Worm (Caenorhabditis elegans): ENCODE results near the gene F09B12.5.

The F09B12.5 gene

DNA sequence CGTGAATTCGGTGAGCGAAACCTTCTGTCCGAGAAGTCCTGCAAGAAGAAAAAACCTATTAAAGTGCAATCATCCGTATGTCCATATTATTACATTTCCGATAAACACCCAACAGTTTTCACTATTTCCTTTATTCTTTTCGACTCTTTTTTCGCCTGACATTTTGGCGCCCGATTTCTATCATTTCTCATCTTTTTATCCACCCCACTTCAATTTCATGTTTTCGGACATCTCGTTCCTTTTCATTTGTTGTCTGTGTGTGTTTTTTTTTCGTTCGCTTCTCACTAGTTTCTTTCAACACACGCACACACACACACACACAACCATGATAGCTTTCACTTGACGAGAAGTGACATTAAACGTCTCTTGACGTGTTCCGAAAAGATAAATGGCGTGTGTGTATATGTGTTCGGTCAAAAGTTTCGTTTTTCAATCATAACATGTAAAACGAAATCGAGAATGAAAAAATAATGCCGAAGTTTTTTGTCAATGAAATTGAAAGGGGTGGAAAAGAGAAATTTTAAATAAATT lies 20.5 kb downstream of the F09B12.5 start:
- TF ChIP-seq hmg-4 (GFP tag; optimal IDR thresholded peaks at IDR 0.05), result no peak
- TF ChIP-seq flt-1 (GFP tag; IDR thresholded peaks at IDR 0.05), result no peak
- TF ChIP-seq ama-1 (optimal IDR thresholded peaks at IDR 0.05), result no peak
- TF ChIP-seq ets-7 (tag; optimal IDR thresholded peaks at IDR 0.05), result no peak
- TF ChIP-seq aly-1 (tag; optimal IDR thresholded peaks at IDR 0.05), result no peak
- TF ChIP-seq ceh-13 (GFP tag; optimal IDR thresholded peaks at IDR 0.05), result no peak
- no peak for TF ChIP-seq tra-4 (tag; optimal IDR thresholded peaks at IDR 0.05)
- no peak for TF ChIP-seq hmbx-1 (tag; optimal IDR thresholded peaks at IDR 0.05)
- no peak for TF ChIP-seq scrt-1 (GFP tag; IDR thresholded peaks at IDR 0.05)
- TF ChIP-seq pes-1 (GFP tag; IDR thresholded peaks at IDR 0.05), result no peak
- no peak for TF ChIP-seq tbx-37 (GFP tag; conservative IDR thresholded peaks at IDR 0.05)
- TF ChIP-seq tbx-11 (GFP tag; IDR thresholded peaks at IDR 0.05), result no peak
- TF ChIP-seq hnd-1 (tag; optimal IDR thresholded peaks at IDR 0.05), result no peak
- no peak for TF ChIP-seq sea-1 (GFP tag; conservative IDR thresholded peaks at IDR 0.05)
- no peak for TF ChIP-seq F13C5.2 (tag; optimal IDR thresholded peaks at IDR 0.05)
- TF ChIP-seq ceh-36 (tag; optimal IDR thresholded peaks at IDR 0.05), result no peak

DNA sequence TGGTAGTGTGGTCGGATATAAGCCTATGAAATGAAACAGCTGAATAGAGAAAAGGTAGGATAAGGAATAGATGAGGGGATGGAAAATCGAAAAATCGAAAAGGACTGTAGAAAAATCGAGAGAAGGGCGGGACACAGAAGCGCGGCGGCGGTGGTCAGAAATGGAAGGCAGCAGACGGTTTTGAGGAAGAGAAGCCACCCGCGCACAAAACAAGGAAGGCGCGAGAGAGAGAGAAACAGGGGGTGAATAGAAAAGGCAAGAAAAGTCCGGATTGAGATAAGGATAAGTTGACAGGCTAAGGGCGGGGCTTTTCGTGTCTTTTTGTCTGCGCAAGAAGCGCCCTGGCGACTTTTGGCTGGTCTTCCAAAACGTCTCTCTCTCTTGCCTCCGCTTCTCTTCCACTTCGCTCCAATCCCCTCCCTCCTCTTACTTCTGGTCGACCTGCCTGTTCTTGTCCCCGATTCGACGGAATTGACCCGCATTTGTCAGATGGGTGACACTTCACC lies 23.3 kb downstream of the F09B12.5 start, which contains the start of gene mlt-9:
Gene mlt-9, minus strand, starts transcription at position 51 of the 506 bp plus-strand sequence.
- peak; percentile 20 for TF ChIP-seq aly-1 (tag; optimal IDR thresholded peaks at IDR 0.05)
- no peak for TF ChIP-seq ceh-36 (tag; optimal IDR thresholded peaks at IDR 0.05)

DNA sequence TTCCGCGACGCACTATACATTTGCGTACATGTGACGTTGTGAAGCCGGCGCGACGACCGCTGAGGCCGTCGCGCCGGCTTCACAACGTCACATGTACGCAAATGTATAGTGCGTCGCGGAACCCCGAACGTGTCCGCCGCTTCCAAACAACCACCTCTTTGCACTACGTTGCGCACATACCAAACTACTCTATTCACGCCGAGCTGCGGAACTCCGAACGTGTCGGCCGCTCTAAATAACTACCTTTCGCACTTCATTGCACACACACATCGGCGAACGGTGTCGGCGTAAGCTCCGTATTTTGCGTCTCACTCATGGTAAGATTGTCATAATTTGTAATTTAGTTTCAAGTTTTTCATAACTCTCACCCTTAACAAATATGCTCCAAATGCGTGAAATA lies 27.7 kb downstream of the F09B12.5 start:
- TF ChIP-seq hmg-4 (GFP tag; optimal IDR thresholded peaks at IDR 0.05), result no peak
- TF ChIP-seq pes-1 (GFP tag; IDR thresholded peaks at IDR 0.05), result no peak
- no peak for TF ChIP-seq tbx-37 (GFP tag; conservative IDR thresholded peaks at IDR 0.05)
- no peak for TF ChIP-seq ets-7 (tag; optimal IDR thresholded peaks at IDR 0.05)
- TF ChIP-seq ceh-13 (GFP tag; optimal IDR thresholded peaks at IDR 0.05), result no peak
- TF ChIP-seq flt-1 (GFP tag; IDR thresholded peaks at IDR 0.05), result no peak
- no peak for TF ChIP-seq B0310.2 (tag; optimal IDR thresholded peaks at IDR 0.05)
- TF ChIP-seq sea-1 (GFP tag; conservative IDR thresholded peaks at IDR 0.05), result no peak
- no peak for TF ChIP-seq scrt-1 (GFP tag; IDR thresholded peaks at IDR 0.05)
- TF ChIP-seq tra-4 (tag; optimal IDR thresholded peaks at IDR 0.05), result no peak
- TF ChIP-seq tbx-11 (GFP tag; IDR thresholded peaks at IDR 0.05), result no peak
- no peak for TF ChIP-seq aly-1 (tag; optimal IDR thresholded peaks at IDR 0.05)
- TF ChIP-seq ceh-36 (tag; optimal IDR thresholded peaks at IDR 0.05), result no peak
- TF ChIP-seq ama-1 (optimal IDR thresholded peaks at IDR 0.05), result no peak
- no peak for TF ChIP-seq F13C5.2 (tag; optimal IDR thresholded peaks at IDR 0.05)
- no peak for TF ChIP-seq hnd-1 (tag; optimal IDR thresholded peaks at IDR 0.05)
- no peak for TF ChIP-seq hmbx-1 (tag; optimal IDR thresholded peaks at IDR 0.05)

DNA sequence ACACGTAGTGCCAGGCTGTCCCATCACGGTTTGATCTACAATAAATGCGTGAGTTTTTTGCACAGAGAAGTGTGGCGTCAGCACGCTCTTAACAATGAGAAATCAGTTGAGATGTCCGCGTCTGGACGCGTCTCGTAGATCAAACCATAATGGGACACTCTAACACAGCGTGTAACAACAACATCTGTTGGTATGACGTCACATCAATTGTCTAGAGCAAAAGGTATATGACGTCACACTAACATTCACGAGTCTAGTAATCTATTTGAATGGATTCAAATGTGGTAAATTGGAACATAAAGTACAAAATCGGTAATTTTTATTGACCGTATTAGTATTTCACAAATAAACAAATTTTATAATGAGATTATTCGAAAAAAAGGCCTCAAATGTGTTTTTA lies 31.3 kb downstream of the F09B12.5 start:
- TF ChIP-seq scrt-1 (GFP tag; IDR thresholded peaks at IDR 0.05), result no peak
- no peak for TF ChIP-seq tra-4 (tag; optimal IDR thresholded peaks at IDR 0.05)
- no peak for TF ChIP-seq ceh-13 (GFP tag; optimal IDR thresholded peaks at IDR 0.05)
- no peak for TF ChIP-seq tbx-37 (GFP tag; conservative IDR thresholded peaks at IDR 0.05)
- TF ChIP-seq pes-1 (GFP tag; IDR thresholded peaks at IDR 0.05), result no peak
- TF ChIP-seq sea-1 (GFP tag; conservative IDR thresholded peaks at IDR 0.05), result no peak
- TF ChIP-seq tbx-11 (GFP tag; IDR thresholded peaks at IDR 0.05), result no peak
- no peak for TF ChIP-seq ceh-36 (tag; optimal IDR thresholded peaks at IDR 0.05)
- TF ChIP-seq hmbx-1 (tag; optimal IDR thresholded peaks at IDR 0.05), result no peak
- no peak for TF ChIP-seq hmg-4 (GFP tag; optimal IDR thresholded peaks at IDR 0.05)
- TF ChIP-seq F13C5.2 (tag; optimal IDR thresholded peaks at IDR 0.05), result no peak
- TF ChIP-seq flt-1 (GFP tag; IDR thresholded peaks at IDR 0.05), result no peak
- no peak for TF ChIP-seq hnd-1 (tag; optimal IDR thresholded peaks at IDR 0.05)
- no peak for TF ChIP-seq ets-7 (tag; optimal IDR thresholded peaks at IDR 0.05)
- TF ChIP-seq aly-1 (tag; optimal IDR thresholded peaks at IDR 0.05), result no peak
- TF ChIP-seq ama-1 (optimal IDR thresholded peaks at IDR 0.05), result no peak

- TF ChIP-seq hnd-1 (tag; optimal IDR thresholded peaks at IDR 0.05), result no peak
- no peak for TF ChIP-seq flt-1 (GFP tag; IDR thresholded peaks at IDR 0.05)
- TF ChIP-seq scrt-1 (GFP tag; IDR thresholded peaks at IDR 0.05), result no peak
- TF ChIP-seq aly-1 (tag; optimal IDR thresholded peaks at IDR 0.05), result no peak
- no peak for TF ChIP-seq hmbx-1 (tag; optimal IDR thresholded peaks at IDR 0.05)
These were observed 32.0 kb downstream of the F09B12.5 start, which contains the start of gene R07D5.2 for ce11 chrX:15116514-15116913. Gene R07D5.2, minus strand, starts transcription at chrX:15116614.

DNA sequence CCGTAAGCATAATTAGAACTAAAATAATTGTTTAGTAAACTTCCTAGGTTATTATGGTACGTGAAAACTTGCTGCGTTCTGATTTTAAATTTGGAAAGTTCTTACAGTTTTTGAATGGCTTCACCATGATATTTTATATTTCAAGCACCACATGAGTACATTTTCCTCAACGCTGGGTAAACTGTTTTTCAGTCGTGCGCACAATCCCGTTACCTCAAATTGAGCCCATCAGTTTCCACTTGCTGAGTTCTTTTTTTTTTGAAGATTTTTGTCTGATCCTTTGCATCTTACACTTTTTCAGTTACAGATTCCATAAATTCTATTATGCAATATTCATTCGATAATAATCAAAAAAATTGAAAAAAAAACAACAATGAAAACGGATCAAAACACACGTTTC lies 36.0 kb downstream of the F09B12.5 start:
- TF ChIP-seq hmg-4 (GFP tag; optimal IDR thresholded peaks at IDR 0.05), result no peak
- TF ChIP-seq ama-1 (optimal IDR thresholded peaks at IDR 0.05), result no peak
- no peak for TF ChIP-seq pes-1 (GFP tag; IDR thresholded peaks at IDR 0.05)
- no peak for TF ChIP-seq ceh-36 (tag; optimal IDR thresholded peaks at IDR 0.05)
- no peak for TF ChIP-seq hmbx-1 (tag; optimal IDR thresholded peaks at IDR 0.05)
- no peak for TF ChIP-seq sea-1 (GFP tag; conservative IDR thresholded peaks at IDR 0.05)
- TF ChIP-seq B0310.2 (tag; optimal IDR thresholded peaks at IDR 0.05), result no peak
- TF ChIP-seq ceh-13 (GFP tag; optimal IDR thresholded peaks at IDR 0.05), result no peak
- TF ChIP-seq tbx-37 (GFP tag; conservative IDR thresholded peaks at IDR 0.05), result no peak
- TF ChIP-seq hnd-1 (tag; optimal IDR thresholded peaks at IDR 0.05), result no peak
- TF ChIP-seq tra-4 (tag; optimal IDR thresholded peaks at IDR 0.05), result no peak

- no peak for TF ChIP-seq hmg-4 (GFP tag; optimal IDR thresholded peaks at IDR 0.05)
- TF ChIP-seq ama-1 (optimal IDR thresholded peaks at IDR 0.05), result no peak
- no peak for TF ChIP-seq F13C5.2 (tag; optimal IDR thresholded peaks at IDR 0.05)
- TF ChIP-seq ceh-36 (tag; optimal IDR thresholded peaks at IDR 0.05), result no peak
- no peak for TF ChIP-seq B0310.2 (tag; optimal IDR thresholded peaks at IDR 0.05)
- TF ChIP-seq tra-4 (tag; optimal IDR thresholded peaks at IDR 0.05), result no peak
- no peak for TF ChIP-seq ets-7 (tag; optimal IDR thresholded peaks at IDR 0.05)
- no peak for TF ChIP-seq flt-1 (GFP tag; IDR thresholded peaks at IDR 0.05)
- no peak for TF ChIP-seq scrt-1 (GFP tag; IDR thresholded peaks at IDR 0.05)
- TF ChIP-seq aly-1 (tag; optimal IDR thresholded peaks at IDR 0.05), result no peak
- TF ChIP-seq hnd-1 (tag; optimal IDR thresholded peaks at IDR 0.05), result no peak
- TF ChIP-seq hmbx-1 (tag; optimal IDR thresholded peaks at IDR 0.05), result no peak
- no peak for TF ChIP-seq pes-1 (GFP tag; IDR thresholded peaks at IDR 0.05)
- no peak for TF ChIP-seq tbx-37 (GFP tag; conservative IDR thresholded peaks at IDR 0.05)
These were observed 40.6 kb downstream of the F09B12.5 start for ce11 chrX:15125138-15125537.
